Fruit fly (Drosophila melanogaster) whole organism, embryonic: Measurements from ENCODE around the gene CG16985.

ENCODE experiments used
- Abd-B ChIP-seq: fragments of 200-800 bp; sonication (Bioruptor generic); optimal IDR thresholded peaks from 2 replicates; lab custom pipeline; 2018; ENCODE audit warnings: missing biosample characterization, mild to moderate bottlenecking, missing genetic modification characterization, moderate library complexity
- Antp ChIP-seq: fragments of 200-800 bp; sonication (Bioruptor generic); optimal IDR thresholded peaks from 3 replicates; lab custom pipeline; 2016; ENCODE audit warnings: missing biosample characterization, missing genetic modification characterization
- B-H2 ChIP-seq: fragments of 200-800 bp; sonication (Bioruptor generic); optimal IDR thresholded peaks from 2 replicates; lab custom pipeline; 2018; ENCODE audit warnings: missing biosample characterization, mild to moderate bottlenecking, missing genetic modification characterization
- Blimp-1 ChIP-seq: fragments of 200-800 bp; sonication (Bioruptor generic); optimal IDR thresholded peaks from 3 replicates; lab custom pipeline; 2018; ENCODE audit warnings: missing biosample characterization, missing genetic modification characterization, mild to moderate bottlenecking, moderate library complexity, missing genetic modification reagents
- C15 ChIP-seq: fragments of 200-800 bp; sonication (Bioruptor generic); IDR thresholded peaks from 3 replicates; pipeline ENCODE4 v1.3.6; 2022; ENCODE audit warnings: missing biosample characterization, missing genetic modification characterization
- CG11093 ChIP-seq: fragments of 200-800 bp; sonication (Bioruptor generic); IDR thresholded peaks from 3 replicates; pipeline ENCODE4 v1.3.6; 2022; ENCODE audit warnings: missing biosample characterization, missing genetic modification characterization
- CG12155 ChIP-seq: fragments of 200-800 bp; sonication (Bioruptor generic); optimal IDR thresholded peaks from 3 replicates; lab custom pipeline; 2016; ENCODE audit warnings: missing biosample characterization, missing genetic modification characterization
- CG12744 ChIP-seq: fragments of 200-800 bp; sonication (Bioruptor generic); optimal IDR thresholded peaks from 2 replicates; lab custom pipeline; 2016; ENCODE audit warnings: missing biosample characterization, missing genetic modification characterization
- CG1529 ChIP-seq: fragments of 200-800 bp; sonication (Bioruptor generic); optimal IDR thresholded peaks from 3 replicates; lab custom pipeline; 2018; ENCODE audit warnings: missing biosample characterization, missing genetic modification characterization
- CG17328 ChIP-seq: fragments of 200-800 bp; sonication (Bioruptor generic); IDR thresholded peaks from 2 replicates; pipeline ENCODE4 v1.3.6; 2022; ENCODE audit warnings: missing biosample characterization, missing genetic modification characterization
- CG17568 ChIP-seq: fragments of 200-800 bp; sonication (Bioruptor generic); optimal IDR thresholded peaks from 2 replicates; lab custom pipeline; 2018; ENCODE audit warnings: missing biosample characterization, mild to moderate bottlenecking, missing genetic modification characterization, moderate library complexity
- CG1792 ChIP-seq: fragments of 200-800 bp; sonication (Bioruptor generic); optimal IDR thresholded peaks from 2 replicates; lab custom pipeline; 2016; ENCODE audit warnings: missing biosample characterization, missing genetic modification characterization
- CG18262 ChIP-seq: fragments of 200-800 bp; optimal IDR thresholded peaks from 3 replicates; lab custom pipeline; 2019; ENCODE audit warnings: missing biosample characterization, mild to moderate bottlenecking, missing genetic modification characterization, moderate library complexity
- CG18619 ChIP-seq: fragments of 200-800 bp; sonication (Bioruptor generic); optimal IDR thresholded peaks from 3 replicates; lab custom pipeline; 2017; ENCODE audit warnings: missing biosample characterization, mild to moderate bottlenecking, missing genetic modification characterization
- CG18764 ChIP-seq: fragments of 200-800 bp; sonication (Bioruptor generic); optimal IDR thresholded peaks from 3 replicates; lab custom pipeline; 2016; ENCODE audit warnings: missing biosample characterization, missing genetic modification characterization
- CG30403 ChIP-seq: fragments of 200-800 bp; sonication (Bioruptor generic); optimal IDR thresholded peaks from 3 replicates; lab custom pipeline; 2016; ENCODE audit warnings: missing biosample characterization, missing genetic modification characterization
- CG42726 ChIP-seq: fragments of 200-800 bp; sonication (Bioruptor generic); IDR thresholded peaks from 2 replicates; pipeline ENCODE4 v1.3.6; 2022; ENCODE audit warnings: missing biosample characterization, missing genetic modification characterization; ENCODE audit not compliant: partially characterized antibody
- CG4404 ChIP-seq: fragments of 200-800 bp; sonication (Bioruptor generic); IDR thresholded peaks from 2 replicates; pipeline ENCODE4 v1.3.6; 2022; ENCODE audit warnings: missing biosample characterization, missing genetic modification characterization
- CG6683 ChIP-seq: fragments of 200-800 bp; sonication (Bioruptor generic); optimal IDR thresholded peaks from 2 replicates; lab custom pipeline; 2017; ENCODE audit warnings: missing biosample characterization, mild to moderate bottlenecking, missing genetic modification characterization, missing genetic modification reagents
- CG8478 ChIP-seq: fragments of >200 bp; optimal IDR thresholded peaks from 2 replicates; lab custom pipeline; 2018
- CG9215 ChIP-seq: fragments of 200-800 bp; sonication (Bioruptor generic); IDR thresholded peaks from 2 replicates; pipeline ENCODE4 v1.3.6; 2022; ENCODE audit warnings: missing biosample characterization, missing genetic modification characterization
- CG9932 ChIP-seq: fragments of 200-800 bp; sonication (Bioruptor generic); IDR thresholded peaks from 2 replicates; pipeline ENCODE4 v1.3.6; 2022; ENCODE audit warnings: missing biosample characterization, missing genetic modification characterization
- Eip74EF ChIP-seq, 2 experiments: fragments of 200-800 bp in 1 of 2; fragments of >200 bp in 1 of 2; sonication (Bioruptor generic) in 1 of 2; optimal IDR thresholded peaks; 2 replicates each; lab custom pipeline; 2017 to 2019; ENCODE audit warnings: missing biosample characterization in 2 of 2, missing genetic modification characterization in 2 of 2, mild to moderate bottlenecking in 1 of 2, moderate library complexity in 1 of 2
- Hand ChIP-seq: fragments of 200-800 bp; sonication (Bioruptor generic); optimal IDR thresholded peaks from 2 replicates; lab custom pipeline; 2017; ENCODE audit warnings: mild to moderate bottlenecking, missing biosample characterization, missing genetic modification reagents, missing genetic modification characterization
- Hr39 ChIP-seq: fragments of >200 bp; optimal IDR thresholded peaks from 2 replicates; lab custom pipeline; 2017
- Hsf ChIP-seq: fragments of 200-800 bp; sonication (Bioruptor generic); optimal IDR thresholded peaks from 3 replicates; lab custom pipeline; 2016; ENCODE audit warnings: missing biosample characterization, missing genetic modification characterization
- Med ChIP-seq: fragments of 200-800 bp; sonication (Bioruptor generic); peaks from one replicate; lab custom pipeline; 2016; ENCODE audit warnings: missing biosample characterization, missing genetic modification characterization, mild to moderate bottlenecking, inconsistent platforms, moderate library complexity
- Nf-YB ChIP-seq: fragments of 200-800 bp; sonication (Bioruptor generic); optimal IDR thresholded peaks from 3 replicates; lab custom pipeline; 2019; ENCODE audit warnings: missing biosample characterization, mild to moderate bottlenecking, missing genetic modification characterization, moderate library complexity
- Nf-YC ChIP-seq: fragments of 200-800 bp; optimal IDR thresholded peaks from 3 replicates; lab custom pipeline; 2019; ENCODE audit warnings: missing biosample characterization, mild to moderate bottlenecking, missing genetic modification characterization, moderate library complexity
- Oaz ChIP-seq: fragments of 200-800 bp; sonication (Bioruptor generic); IDR thresholded peaks from 2 replicates; pipeline ENCODE4 v1.3.6; 2022; ENCODE audit warnings: missing biosample characterization, missing genetic modification characterization
- Poxn ChIP-seq: fragments of 200-800 bp; sonication (Bioruptor generic); IDR thresholded peaks from 2 replicates; pipeline ENCODE4 v1.3.6; 2022; ENCODE audit warnings: missing biosample characterization, missing genetic modification characterization
- Tbp ChIP-seq: fragments of >200 bp; optimal IDR thresholded peaks from 2 replicates; lab custom pipeline; 2018; ENCODE audit warnings: missing biosample characterization, missing genetic modification characterization
- Vsx1 ChIP-seq: fragments of 200-800 bp; sonication (Bioruptor generic); optimal IDR thresholded peaks from 2 replicates; lab custom pipeline; 2017; ENCODE audit warnings: missing biosample characterization, mild to moderate bottlenecking, missing genetic modification characterization, missing genetic modification reagents
- cg ChIP-seq: fragments of 200-800 bp; sonication (Bioruptor generic); optimal IDR thresholded peaks from 3 replicates; lab custom pipeline; 2019; ENCODE audit warnings: missing biosample characterization, mild to moderate bottlenecking, missing genetic modification characterization, moderate library complexity
- cwo ChIP-seq: fragments of 200-800 bp; sonication (Bioruptor generic); optimal IDR thresholded peaks from 3 replicates; lab custom pipeline; 2017; ENCODE audit warnings: missing biosample characterization, missing genetic modification characterization, mild to moderate bottlenecking, moderate library complexity, missing genetic modification reagents
- dan ChIP-seq: fragments of 200-800 bp; sonication (Bioruptor generic); IDR thresholded peaks from 2 replicates; pipeline ENCODE4 v1.3.6; 2022; ENCODE audit warnings: missing biosample characterization, missing genetic modification characterization
- danr ChIP-seq: fragments of 200-800 bp; sonication (Bioruptor generic); IDR thresholded peaks from 2 replicates; pipeline ENCODE4 v1.3.6; 2022; ENCODE audit warnings: missing biosample characterization, missing genetic modification characterization
- dmrt99B ChIP-seq: fragments of 200-800 bp; sonication (Bioruptor generic); optimal IDR thresholded peaks from 2 replicates; lab custom pipeline; 2018; ENCODE audit warnings: missing biosample characterization, mild to moderate bottlenecking, missing genetic modification characterization, moderate library complexity
- fd3F ChIP-seq: fragments of 200-800 bp; sonication (Bioruptor generic); optimal IDR thresholded peaks from 2 replicates; lab custom pipeline; 2018; ENCODE audit warnings: missing biosample characterization, mild to moderate bottlenecking, missing genetic modification characterization, moderate library complexity
- grau ChIP-seq: fragments of 200-800 bp; optimal IDR thresholded peaks from 3 replicates; lab custom pipeline; 2019; ENCODE audit warnings: missing biosample characterization, mild to moderate bottlenecking, missing genetic modification characterization, moderate library complexity
- gro ChIP-seq: fragments of 200-800 bp; sonication (Bioruptor generic); optimal IDR thresholded peaks from 2 replicates; lab custom pipeline; 2016; ENCODE audit warnings: missing biosample characterization, missing genetic modification characterization
- h ChIP-seq: fragments of >200 bp; optimal IDR thresholded peaks from 2 replicates; lab custom pipeline; 2017
- jigr1 ChIP-seq: fragments of 200-800 bp; sonication (Bioruptor generic); IDR thresholded peaks from 3 replicates; pipeline ENCODE4 v1.3.6; 2022; ENCODE audit warnings: missing biosample characterization, missing genetic modification characterization
- jing ChIP-seq: fragments of 200-800 bp; sonication (Bioruptor generic); optimal IDR thresholded peaks from 2 replicates; lab custom pipeline; 2018; ENCODE audit warnings: missing biosample characterization, mild to moderate bottlenecking, missing genetic modification characterization
- jumu ChIP-seq: fragments of 200-800 bp; sonication (Bioruptor generic); optimal IDR thresholded peaks from 3 replicates; lab custom pipeline; 2016; ENCODE audit warnings: missing biosample characterization, missing genetic modification characterization
- lbe ChIP-seq: fragments of 200-800 bp; sonication (Bioruptor generic); optimal IDR thresholded peaks from 2 replicates; lab custom pipeline; 2016; ENCODE audit warnings: missing biosample characterization, mild to moderate bottlenecking, missing genetic modification characterization
- pb ChIP-seq: fragments of 200-800 bp; sonication (Bioruptor generic); optimal IDR thresholded peaks from 3 replicates; lab custom pipeline; 2016; ENCODE audit warnings: missing biosample characterization, missing genetic modification characterization
- stc ChIP-seq: fragments of 200-800 bp; sonication (Bioruptor generic); IDR thresholded peaks from 2 replicates; pipeline ENCODE4 v1.3.6; 2022; ENCODE audit warnings: missing biosample characterization, missing genetic modification characterization
- tap ChIP-seq: fragments of 200-800 bp; optimal IDR thresholded peaks from 3 replicates; lab custom pipeline; 2019; ENCODE audit warnings: missing biosample characterization, mild to moderate bottlenecking, missing genetic modification characterization, moderate library complexity
- tio ChIP-seq: fragments of 200-800 bp; sonication (Bioruptor generic); optimal IDR thresholded peaks from 2 replicates; lab custom pipeline; 2017; ENCODE audit warnings: missing biosample characterization, missing genetic modification characterization, inconsistent platforms

Gene CG16985

DNA sequence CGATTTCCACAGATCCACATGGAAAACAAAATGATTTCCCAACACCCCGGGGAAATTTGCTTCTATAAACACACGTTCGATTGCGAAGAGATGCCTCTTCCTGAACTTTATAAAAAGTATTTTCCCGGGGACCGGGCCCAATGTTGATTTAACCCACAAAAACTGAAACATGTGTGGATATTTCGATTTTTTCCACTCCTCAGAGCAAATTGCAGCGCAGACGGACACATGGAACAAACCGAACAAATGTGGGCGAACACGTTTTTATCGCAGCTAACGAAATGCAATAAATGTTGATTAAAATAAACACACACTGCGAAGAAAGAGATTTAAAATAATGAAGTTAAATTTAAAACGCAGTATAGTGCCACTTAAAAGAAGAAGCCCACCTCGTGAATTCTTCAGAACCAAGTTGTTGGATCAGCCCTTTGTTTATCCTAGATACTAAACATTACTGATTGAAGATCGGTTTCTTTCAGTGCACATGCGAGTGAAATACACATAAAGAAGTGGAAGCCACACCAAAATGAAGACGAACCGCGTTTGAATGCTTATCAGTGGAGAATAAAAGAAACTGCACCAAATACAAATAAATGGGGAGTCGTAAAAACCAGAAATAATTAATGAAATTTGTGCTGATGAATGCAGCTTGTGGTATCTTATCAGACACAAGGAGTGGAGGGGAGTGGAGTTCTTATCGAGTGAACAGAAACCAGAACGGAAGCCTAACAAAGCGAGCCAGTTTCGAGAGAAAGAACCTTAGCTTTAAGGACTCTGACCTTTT, 16.2 kb upstream of the CG16985 start (continued):
- TF ChIP-seq CG12744 (peak; percentile 62), cwo (GFP tag; lab: Kevin White, UChicago) (peak; percentile 52), CG9932 (GFP tag; lab: Robert Waterston, UW) (no peak), B-H2 (GFP tag; lab: Kevin White, UChicago) (no peak), CG30403 (GFP tag; lab: Kevin White, UChicago) (peak; percentile 77), tio (GFP tag; lab: Kevin White, UChicago) (peak; percentile 71), Antp (GFP tag; lab: Kevin White, UChicago) (peak; percentile 77), cg (GFP tag; lab: Kevin White, UChicago) (no peak), grau (tag; lab: Kevin White, UChicago) (peak; percentile 75), Nf-YC (peak; percentile 24), Blimp-1 (GFP tag; lab: Kevin White, UChicago) (peak; percentile 91), h (lab: Kevin White, UChicago) (no peak), CG8478 (no peak), CG18619 (GFP tag; lab: Kevin White, UChicago) (peak; percentile 46), Abd-B (peak; percentile 82), tap (tag; lab: Kevin White, UChicago) (peak; percentile 91), C15 (GFP tag; lab: Robert Waterston, UW) (peak; percentile 60; the same call in 1 of the 3 replicates), CG42726 (GFP tag; lab: Robert Waterston, UW) (no peak), CG6683 (GFP tag; lab: Kevin White, UChicago) (peak; percentile 11), CG11093 (GFP tag; lab: Robert Waterston, UW) (peak; percentile 61; the same call in 1 of the 3 replicates), CG17328 (peak; percentile 88), jumu (GFP tag; lab: Kevin White, UChicago) (peak; percentile 69), CG18764 (GFP tag; lab: Kevin White, UChicago) (peak; percentile 78), gro (peak; percentile 1), jing (GFP tag; lab: Kevin White, UChicago) (peak; percentile 73), dmrt99B (tag; lab: Kevin White, UChicago) (peak; percentile 93), Oaz (peak; percentile 58), Tbp (GFP tag; lab: Kevin White, UChicago) (no peak), danr (GFP tag; lab: Robert Waterston, UW) (0 out of 2 replicates have a peak, but pooled peaks have one; percentile 51), dan (GFP tag; lab: Robert Waterston, UW) (no peak), CG1529 (peak; percentile 84), Hr39 (lab: Kevin White, UChicago) (no peak), Eip74EF (GFP tag; optimal IDR thresholded peaks at IDR 0.05; lab: Kevin White, UChicago) (peak in 1 of 2 experiments; percentile 84), CG17568 (GFP tag; lab: Kevin White, UChicago) (peak; percentile 57), Poxn (GFP tag; lab: Robert Waterston, UW) (no peak), lbe (GFP tag; lab: Kevin White, UChicago) (peak; percentile 91), stc (peak; percentile 91), CG12155 (GFP tag; lab: Kevin White, UChicago) (peak; percentile 61), Nf-YB (GFP tag; lab: Kevin White, UChicago) (peak; percentile 37), Hand (GFP tag; lab: Kevin White, UChicago) (peak; percentile 14), Hsf (GFP tag; lab: Kevin White, UChicago) (peak; percentile 81), CG1792 (peak; percentile 43), CG18262 (tag; lab: Kevin White, UChicago) (peak; percentile 89), pb (GFP tag; lab: Kevin White, UChicago) (peak; percentile 64), Vsx1 (GFP tag; lab: Kevin White, UChicago) (peak; percentile 28), jigr1 (GFP tag; lab: Robert Waterston, UW) (peak; percentile 59; the same call in 2 of the 3 replicates), fd3F (GFP tag; lab: Kevin White, UChicago) (peak; percentile 21), Med (GFP tag; lab: Kevin White, UChicago) (peak; percentile 95), CG4404 (peak; percentile 38; the same call in 1 of the 2 replicates), CG9215 (GFP tag; lab: Robert Waterston, UW) (no peak; the same call in 1 of the 2 replicates)
